Worm (Caenorhabditis elegans): ENCODE data around the gene sgt-1.

DNA sequence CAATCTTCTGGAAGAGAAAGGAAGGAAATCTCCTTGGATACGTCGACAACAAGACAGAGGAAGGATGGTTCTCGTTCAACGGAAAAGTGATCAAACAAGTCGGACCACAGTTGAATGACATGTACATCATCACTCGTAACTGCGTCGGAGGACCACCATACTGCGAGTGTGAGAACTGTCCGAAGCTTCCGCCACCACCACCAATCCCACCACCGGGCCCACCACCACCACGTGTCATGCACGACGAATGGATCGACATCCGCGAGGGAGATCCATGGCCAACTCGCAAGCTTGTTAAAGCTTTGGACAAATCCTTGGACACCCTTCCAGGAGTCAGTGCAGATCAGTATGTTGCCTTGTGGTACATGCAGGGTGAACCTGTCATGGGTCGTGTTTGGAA is 27.7 kb upstream of the sgt-1 start:
- TF ChIP-seq elt-3 (tag; optimal IDR thresholded peaks at IDR 0.05) (no peak), nhr-77 (tag; optimal IDR thresholded peaks at IDR 0.05) (no peak), unc-62 (GFP tag; optimal IDR thresholded peaks at IDR 0.05) (no peak), egl-27 (tag; optimal IDR thresholded peaks at IDR 0.05) (no peak), lin-13 (GFP tag; optimal IDR thresholded peaks at IDR 0.05) (no peak), nhr-25 (tag; optimal IDR thresholded peaks at IDR 0.05) (no peak), elt-1 (tag; optimal IDR thresholded peaks at IDR 0.05) (no peak), zag-1 (tag; optimal IDR thresholded peaks at IDR 0.05) (no peak), aly-2 (tag; optimal IDR thresholded peaks at IDR 0.05) (no peak), skn-1 (tag; optimal IDR thresholded peaks at IDR 0.05) (no peak), ceh-82 (tag; optimal IDR thresholded peaks at IDR 0.05) (no peak), nhr-237 (tag; optimal IDR thresholded peaks at IDR 0.05) (no peak)

Measured in whole organism, L2 larva.